Worm (Caenorhabditis elegans) whole organism, young adult: ENCODE data around the gene fbxb-72.

Experiments
- B0019.2 ChIP-seq: fragments of 200-800 bp; sonication (Bioruptor generic); conservative IDR thresholded peaks from 2 replicates; pipeline ENCODE4 v1.3.6; 2022; ENCODE audit warnings: missing genetic modification reagents, missing genetic modification characterization, missing compliant biosample characterization
- B0035.1 ChIP-seq: sonication (generic microtip); optimal IDR thresholded peaks from 2 replicates; lab custom pipeline; 2016; ENCODE audit warnings: missing genetic modification characterization, mild to moderate bottlenecking, missing compliant biosample characterization, missing genotype, missing genetic modification reagents
- B0261.1 ChIP-seq: sonication (generic microtip); optimal IDR thresholded peaks from 2 replicates; lab custom pipeline; 2016; ENCODE audit warnings: mild to moderate bottlenecking, missing genetic modification characterization, moderate library complexity, missing compliant biosample characterization
- D2030.7 ChIP-seq: fragments of 200-800 bp; sonication (Bioruptor generic); IDR thresholded peaks from 2 replicates; pipeline ENCODE4 v1.3.6; 2022; ENCODE audit warnings: missing genetic modification reagents, missing genetic modification characterization, missing compliant biosample characterization
- F33H1.4 ChIP-seq: fragments of 200-800 bp; sonication (Bioruptor generic); IDR thresholded peaks from 2 replicates; pipeline ENCODE4 v1.3.6; 2022; ENCODE audit warnings: missing genetic modification reagents, missing genetic modification characterization, missing compliant biosample characterization
- F37B4.10 ChIP-seq: fragments of 200-800 bp; sonication (Bioruptor generic); IDR thresholded peaks from 2 replicates; pipeline ENCODE4 v1.3.6; 2022; ENCODE audit warnings: missing genetic modification characterization, missing compliant biosample characterization
- F55B11.4 ChIP-seq: sonication (generic microtip); optimal IDR thresholded peaks from 2 replicates; lab custom pipeline; 2016; ENCODE audit warnings: missing compliant biosample characterization, missing genetic modification characterization, borderline replicate concordance; ENCODE audit not compliant: insufficient read depth
- K11D2.4 ChIP-seq: fragments of 200-800 bp; sonication (Bioruptor generic); IDR thresholded peaks from 2 replicates; pipeline ENCODE4 v1.3.6; 2022; ENCODE audit warnings: missing genetic modification reagents, missing genetic modification characterization, missing compliant biosample characterization
- T26A5.8 ChIP-seq: sonication (generic microtip); optimal IDR thresholded peaks from 2 replicates; lab custom pipeline; 2016; ENCODE audit warnings: missing genetic modification characterization, missing compliant biosample characterization
- Y79H2A.3 ChIP-seq: fragments of 200-800 bp; sonication (Bioruptor generic); conservative IDR thresholded peaks from 2 replicates; pipeline ENCODE4 v1.3.6; 2022; ENCODE audit warnings: missing genetic modification reagents, missing genetic modification characterization, missing compliant biosample characterization
- ZK185.1 ChIP-seq: sonication (generic microtip); optimal IDR thresholded peaks from 2 replicates; lab custom pipeline; 2016; ENCODE audit warnings: mild to moderate bottlenecking, missing genetic modification characterization, missing compliant biosample characterization; ENCODE audit not compliant: poor library complexity, severe bottlenecking
- akir-1 ChIP-seq: fragments of 200-800 bp; sonication (Bioruptor generic); optimal IDR thresholded peaks from 2 replicates; lab custom pipeline; 2018; ENCODE audit warnings: mild to moderate bottlenecking, missing genetic modification characterization, moderate library complexity, missing compliant biosample characterization
- ama-1 ChIP-seq, 3 experiments: fragments of 150-350 bp in 1 of 3; sonication (generic microtip) in 2 of 3; optimal IDR thresholded peaks; 2 replicates each; lab custom pipeline; 2014 to 2018; ENCODE audit warnings: missing biosample characterization in 2 of 3, missing genetic modification characterization in 2 of 3, missing genetic modification reagents in 2 of 3
- atf-7 ChIP-seq: sonication (generic microtip); optimal IDR thresholded peaks from 2 replicates; lab custom pipeline; 2017; ENCODE audit warnings: mild to moderate bottlenecking, missing genetic modification characterization, missing compliant biosample characterization
- attf-3 ChIP-seq: fragments of 200-800 bp; sonication (Bioruptor generic); conservative IDR thresholded peaks from 2 replicates; pipeline ENCODE4 v1.3.6; 2022; ENCODE audit warnings: missing genetic modification reagents, missing genetic modification characterization, missing compliant biosample characterization
- bed-1 ChIP-seq: fragments of 200-800 bp; sonication (Bioruptor generic); IDR thresholded peaks from 2 replicates; pipeline ENCODE4 v1.3.6; 2022; ENCODE audit warnings: missing genetic modification reagents, missing genetic modification characterization, missing compliant biosample characterization
- cebp-1 ChIP-seq, 2 experiments: fragments of 200-800 bp in 1 of 2; sonication (Bioruptor generic) in 1 of 2; sonication (generic microtip) in 1 of 2; IDR thresholded peaks in 1 of 2; optimal IDR thresholded peaks in 1 of 2; 2 replicates each; pipeline versions ENCODE4 v1.3.6 to Lab custom; 2017 to 2022; ENCODE audit warnings: missing compliant biosample characterization in 2 of 2, missing genetic modification characterization in 2 of 2, mild to moderate bottlenecking in 1 of 2, missing genetic modification reagents in 1 of 2, moderate library complexity in 1 of 2
- ceh-100 ChIP-seq: fragments of 200-800 bp; sonication (Bioruptor generic); IDR thresholded peaks from 2 replicates; pipeline ENCODE4 v1.3.6; 2022; ENCODE audit warnings: missing genetic modification reagents, missing genetic modification characterization, missing compliant biosample characterization
- ceh-91 ChIP-seq: fragments of 200-800 bp; sonication (Bioruptor generic); IDR thresholded peaks from 2 replicates; pipeline ENCODE4 v1.3.6; 2022; ENCODE audit warnings: missing genetic modification reagents, missing genetic modification characterization, missing compliant biosample characterization
- dpff-1 ChIP-seq: sonication (generic microtip); optimal IDR thresholded peaks from 2 replicates; lab custom pipeline; 2017; ENCODE audit warnings: mild to moderate bottlenecking, missing genetic modification characterization, missing compliant biosample characterization
- egrh-3 ChIP-seq: fragments of 200-800 bp; sonication (Bioruptor generic); IDR thresholded peaks from 2 replicates; pipeline ENCODE4 v1.3.6; 2022; ENCODE audit warnings: missing genetic modification reagents, missing genetic modification characterization, missing compliant biosample characterization
- ets-4 ChIP-seq: fragments of 200-800 bp; sonication (Bioruptor generic); optimal IDR thresholded peaks from 2 replicates; lab custom pipeline; 2018; ENCODE audit warnings: mild to moderate bottlenecking, missing genetic modification characterization, missing compliant biosample characterization
- fkh-3 ChIP-seq: sonication (generic microtip); optimal IDR thresholded peaks from 2 replicates; lab custom pipeline; 2016; ENCODE audit warnings: mild to moderate bottlenecking, missing genetic modification characterization, missing compliant biosample characterization
- gei-17 ChIP-seq: fragments of 200-800 bp; sonication (Bioruptor generic); optimal IDR thresholded peaks from 2 replicates; lab custom pipeline; 2018; ENCODE audit warnings: mild to moderate bottlenecking, missing genetic modification characterization, missing compliant biosample characterization
- hlh-26 ChIP-seq: fragments of 200-800 bp; sonication (Bioruptor generic); conservative IDR thresholded peaks from 2 replicates; pipeline ENCODE4 v1.3.6; 2022; ENCODE audit warnings: missing genetic modification reagents, missing genetic modification characterization, missing compliant biosample characterization
- lin-40 ChIP-seq: sonication (generic microtip); optimal IDR thresholded peaks from 2 replicates; lab custom pipeline; 2016; ENCODE audit warnings: missing genetic modification characterization, mild to moderate bottlenecking, missing compliant biosample characterization, missing genotype, missing genetic modification reagents
- lin-54 ChIP-seq: fragments of 200-800 bp; sonication (Bioruptor generic); optimal IDR thresholded peaks from 2 replicates; lab custom pipeline; 2018; ENCODE audit warnings: mild to moderate bottlenecking, missing genetic modification characterization, missing compliant biosample characterization
- madf-10 ChIP-seq: sonication (generic microtip); optimal IDR thresholded peaks from 2 replicates; lab custom pipeline; 2016; ENCODE audit warnings: mild to moderate bottlenecking, missing genetic modification characterization, missing compliant biosample characterization
- madf-3 ChIP-seq: fragments of 200-800 bp; sonication (Bioruptor generic); IDR thresholded peaks from 2 replicates; pipeline ENCODE4 v1.3.6; 2022; ENCODE audit warnings: missing genetic modification reagents, missing genetic modification characterization, missing compliant biosample characterization
- madf-8 ChIP-seq: fragments of 200-800 bp; sonication (Bioruptor generic); conservative IDR thresholded peaks from 2 replicates; pipeline ENCODE4 v1.3.6; 2022; ENCODE audit warnings: missing genetic modification reagents, missing genetic modification characterization, missing compliant biosample characterization
- mel-28 ChIP-seq: sonication (generic microtip); optimal IDR thresholded peaks from 2 replicates; lab custom pipeline; 2016; ENCODE audit warnings: borderline replicate concordance, mild to moderate bottlenecking, missing genetic modification characterization, missing compliant biosample characterization
- nfya-1 ChIP-seq: sonication (generic microtip); optimal IDR thresholded peaks from 2 replicates; lab custom pipeline; 2017; ENCODE audit warnings: antibody characterized with exemption, missing compliant biosample characterization, missing genetic modification characterization, borderline replicate concordance; ENCODE audit not compliant: insufficient read depth
- nfya-2 ChIP-seq: fragments of 200-800 bp; sonication (Bioruptor generic); IDR thresholded peaks from 2 replicates; pipeline ENCODE4 v1.3.6; 2022; ENCODE audit warnings: missing genetic modification reagents, missing genetic modification characterization, missing compliant biosample characterization
- nhr-120 ChIP-seq: fragments of 200-800 bp; sonication (Bioruptor generic); IDR thresholded peaks from 2 replicates; pipeline ENCODE4 v1.3.6; 2022; ENCODE audit warnings: missing genetic modification characterization, missing compliant biosample characterization
- nhr-179 ChIP-seq: sonication (generic microtip); optimal IDR thresholded peaks from 2 replicates; lab custom pipeline; 2016; ENCODE audit warnings: mild to moderate bottlenecking, missing genetic modification characterization, missing compliant biosample characterization
- nhr-27 ChIP-seq: fragments of 200-800 bp; sonication (Bioruptor generic); optimal IDR thresholded peaks from 2 replicates; lab custom pipeline; 2018; ENCODE audit warnings: mild to moderate bottlenecking, missing genetic modification characterization, moderate library complexity, missing compliant biosample characterization
- pbrm-1 ChIP-seq: fragments of 200-800 bp; sonication (Bioruptor generic); IDR thresholded peaks from 2 replicates; pipeline ENCODE4 v1.3.6; 2022; ENCODE audit warnings: missing genetic modification reagents, missing genetic modification characterization, missing compliant biosample characterization
- pha-4 ChIP-seq: fragments of 150-350 bp; sonication (generic microtip); optimal IDR thresholded peaks from 2 replicates; lab custom pipeline; 2014; ENCODE audit warnings: missing biosample characterization, missing genetic modification reagents, missing genetic modification characterization
- rec-8 ChIP-seq, 2 experiments: sonication (generic microtip); optimal IDR thresholded peaks; 2 replicates each; lab custom pipeline; 2016; ENCODE audit warnings: mild to moderate bottlenecking in 2 of 2, missing genetic modification characterization in 2 of 2, missing genetic modification reagents in 2 of 2, missing genotype in 2 of 2, missing biosample characterization in 1 of 2, missing compliant biosample characterization in 1 of 2, moderate library complexity in 1 of 2
- snpc-1.3 ChIP-seq: sonication (generic microtip); optimal IDR thresholded peaks from 2 replicates; lab custom pipeline; 2017; ENCODE audit warnings: missing genetic modification characterization, mild to moderate bottlenecking, missing compliant biosample characterization, antibody characterized with exemption, moderate library complexity, missing genotype, missing genetic modification reagents; ENCODE audit not compliant: insufficient read depth
- snpc-3.4 ChIP-seq: sonication (generic microtip); optimal IDR thresholded peaks from 2 replicates; lab custom pipeline; 2017; ENCODE audit warnings: missing genetic modification characterization, mild to moderate bottlenecking, missing compliant biosample characterization, antibody characterized with exemption, moderate library complexity, missing genotype, missing genetic modification reagents
- tbp1 ChIP-seq: fragments of 200-800 bp; sonication (Bioruptor generic); optimal IDR thresholded peaks from 2 replicates; lab custom pipeline; 2018; ENCODE audit warnings: mild to moderate bottlenecking, missing genetic modification characterization, missing compliant biosample characterization
- tlf-1 ChIP-seq: fragments of 200-800 bp; sonication (Bioruptor generic); optimal IDR thresholded peaks from 2 replicates; lab custom pipeline; 2018; ENCODE audit warnings: mild to moderate bottlenecking, missing genetic modification characterization, missing compliant biosample characterization
- unc-130 ChIP-seq: sonication (generic microtip); optimal IDR thresholded peaks from 2 replicates; lab custom pipeline; 2016; ENCODE audit warnings: missing genetic modification reagents, missing genetic modification characterization, missing compliant biosample characterization
- xnd-1 ChIP-seq: sonication (generic microtip); optimal IDR thresholded peaks from 2 replicates; lab custom pipeline; 2016; ENCODE audit warnings: missing genotype, missing genetic modification reagents, missing genetic modification characterization, missing compliant biosample characterization
- ztf-22 ChIP-seq: fragments of 200-800 bp; sonication (Bioruptor generic); optimal IDR thresholded peaks from 2 replicates; lab custom pipeline; 2018; ENCODE audit warnings: mild to moderate bottlenecking, missing genetic modification characterization, moderate library complexity, missing compliant biosample characterization
- ztf-28 ChIP-seq: fragments of 200-800 bp; sonication (Bioruptor generic); IDR thresholded peaks from 2 replicates; pipeline ENCODE4 v1.3.6; 2022; ENCODE audit warnings: missing genetic modification reagents, missing genetic modification characterization, missing compliant biosample characterization

The fbxb-72 gene

ce11 chrV:773256-773655, 49.5 kb upstream of the fbxb-72 start, which contains the start of gene sti-1 (continued):
- TF ChIP-seq attf-3 (GFP tag; lab: Robert Waterston, UW) (no peak), ama-1 (optimal IDR thresholded peaks at IDR 0.05; lab: Kevin White, UChicago) (no peak), ama-1 (GFP tag; optimal IDR thresholded peaks at IDR 0.05; lab: Kevin White, UChicago) (no peak), xnd-1 (tag; lab: Kevin White, UChicago) (no peak), ets-4 (no peak), D2030.7 (GFP tag; lab: Robert Waterston, UW) (peak; percentile 85), madf-8 (GFP tag; lab: Robert Waterston, UW) (peak; percentile 34), tbp1 (GFP tag; lab: Kevin White, UChicago) (peak; percentile 55), ceh-91 (GFP tag; lab: Robert Waterston, UW) (peak; percentile 47), nhr-179 (tag; lab: Kevin White, UChicago) (no peak), T26A5.8 (tag; lab: Kevin White, UChicago) (no peak), madf-3 (peak; percentile 70; the same call in 1 of the 2 replicates), F37B4.10 (GFP tag; lab: Robert Waterston, UW) (no peak), unc-130 (GFP tag; lab: Kevin White, UChicago) (no peak), fkh-3 (no peak), pbrm-1 (GFP tag; lab: Robert Waterston, UW) (peak; percentile 84), Y79H2A.3 (GFP tag; lab: Robert Waterston, UW) (no peak), lin-54 (GFP tag; lab: Kevin White, UChicago) (peak; percentile 94), nhr-27 (no peak), atf-7 (no peak), madf-10 (tag; lab: Kevin White, UChicago) (no peak), dpff-1 (tag; lab: Kevin White, UChicago) (no peak), gei-17 (GFP tag; lab: Kevin White, UChicago) (no peak), mel-28 (tag; lab: Kevin White, UChicago) (no peak), B0035.1 (tag; lab: Kevin White, UChicago) (no peak), pha-4 (no peak), B0261.1 (no peak), rec-8 (tag; optimal IDR thresholded peaks at IDR 0.05; lab: Kevin White, UChicago) (no peak), tlf-1 (GFP tag; lab: Kevin White, UChicago) (peak; percentile 56), lin-40 (tag; lab: Kevin White, UChicago) (peak; percentile 78), egrh-3 (GFP tag; lab: Robert Waterston, UW) (no peak), snpc-1.3 (peak; percentile 36), F33H1.4 (GFP tag; lab: Robert Waterston, UW) (peak; percentile 28; the same call in 1 of the 2 replicates), B0019.2 (GFP tag; lab: Robert Waterston, UW) (no peak), ZK185.1 (peak; percentile 7), ztf-22 (GFP tag; lab: Kevin White, UChicago) (no peak), ztf-28 (GFP tag; lab: Robert Waterston, UW) (no peak), nfya-1 (tag; lab: Kevin White, UChicago) (no peak), snpc-3.4 (tag; lab: Kevin White, UChicago) (peak; percentile 55), akir-1 (GFP tag; lab: Kevin White, UChicago) (no peak), F55B11.4 (tag; lab: Kevin White, UChicago) (no peak), nhr-120 (GFP tag; lab: Robert Waterston, UW) (no peak), ceh-100 (GFP tag; lab: Robert Waterston, UW) (no peak), cebp-1 (GFP tag; IDR thresholded peaks at IDR 0.05; lab: Robert Waterston, UW) (no peak), cebp-1 (tag; optimal IDR thresholded peaks at IDR 0.05; lab: Kevin White, UChicago) (peak; percentile 59), hlh-26 (GFP tag; lab: Robert Waterston, UW) (no peak), nfya-2 (GFP tag; lab: Robert Waterston, UW) (no peak), K11D2.4 (GFP tag; lab: Robert Waterston, UW) (no peak), bed-1 (GFP tag; lab: Robert Waterston, UW) (no peak)
